Fruit fly (Drosophila melanogaster): ENCODE results near the gene CG17361.

The CG17361 gene

DNA sequence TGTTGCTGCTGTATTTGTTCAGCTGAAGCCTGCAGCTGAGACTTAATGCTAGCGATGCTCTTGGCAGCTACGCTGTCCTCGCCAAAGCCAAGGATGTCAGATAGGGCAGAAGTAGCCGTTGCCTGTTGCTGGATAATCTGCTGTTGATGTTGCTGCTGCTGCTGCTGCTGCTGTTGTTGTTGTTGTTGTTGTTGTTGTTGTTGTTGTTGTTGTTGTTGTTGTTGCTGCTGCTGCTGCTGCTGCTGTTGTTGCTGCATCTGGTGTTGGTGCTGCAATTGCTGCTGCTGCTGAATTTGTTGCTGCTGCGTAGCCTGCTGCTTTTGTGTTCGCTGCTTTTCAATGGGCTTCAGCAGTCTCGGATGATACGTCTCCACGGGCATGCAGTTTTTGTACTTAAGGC, 30.6 kb downstream of the CG17361 start:
- TF ChIP-seq Dfd (GFP tag; optimal IDR thresholded peaks at IDR 0.05): peak in 1 of 2 experiments; percentile 44
- no peak for TF ChIP-seq CG17912 (GFP tag; optimal IDR thresholded peaks at IDR 0.05)
- peak; percentile 64 for TF ChIP-seq CG4360 (GFP tag; IDR thresholded peaks at IDR 0.05)

DNA sequence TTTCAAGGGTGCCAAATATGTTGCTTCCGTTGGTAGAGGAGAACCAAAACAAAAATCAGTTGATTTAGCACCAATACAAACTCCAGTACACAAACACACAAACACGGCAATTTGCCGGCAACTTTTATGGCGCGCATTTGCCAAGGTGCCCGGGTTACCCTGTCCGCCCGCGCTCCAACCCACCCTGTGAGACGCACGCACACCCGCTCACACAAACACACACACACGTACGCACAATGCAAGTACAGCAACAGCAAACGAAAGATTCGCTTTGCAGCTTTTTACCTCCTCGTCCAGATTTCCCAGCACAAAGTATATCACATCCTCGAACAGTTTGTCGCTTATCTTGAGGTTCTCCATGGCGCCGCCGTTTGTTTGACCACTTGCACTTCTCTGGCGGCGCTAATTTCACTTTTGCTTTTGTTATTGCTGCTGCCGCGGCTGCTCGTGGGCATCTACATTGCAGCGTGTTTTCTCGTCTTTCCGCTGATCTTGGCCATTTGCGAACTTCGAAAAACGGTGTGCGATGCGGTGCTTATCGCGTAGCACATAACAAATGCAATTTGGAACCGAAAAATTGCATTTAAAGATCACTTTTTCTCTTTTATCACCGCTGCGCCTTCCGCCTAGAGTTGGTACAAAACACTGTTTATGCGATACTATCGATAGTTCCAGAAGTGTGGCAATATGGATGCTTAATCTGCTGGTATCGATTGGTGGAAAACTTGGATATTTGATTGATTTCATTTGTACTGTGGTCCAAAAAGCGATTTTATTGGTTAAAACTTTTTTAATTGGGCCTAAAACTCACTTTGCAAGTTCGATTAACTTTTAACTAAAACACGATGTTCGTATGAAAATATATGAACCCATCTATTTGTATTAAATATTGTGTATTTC, 31.7 kb downstream of the CG17361 start, which contains the start of gene Ptip:
Gene Ptip, minus strand, starts transcription at position 637 of the 900 bp plus-strand sequence.
- TF ChIP-seq chinmo (GFP tag; IDR thresholded peaks at IDR 0.05; ENCODE audit: partially characterized antibody) (peak; percentile 91), tna (GFP tag; IDR thresholded peaks at IDR 0.05; ENCODE audit: partially characterized antibody) (peak; percentile 89), Doc2 (GFP tag; IDR thresholded peaks at IDR 0.05) (no peak), NC2α (GFP tag; optimal IDR thresholded peaks at IDR 0.05) (no peak), stc (GFP tag; IDR thresholded peaks at IDR 0.05) (no peak; the same call in 1 of the 2 replicates), CG12769 (tag; optimal IDR thresholded peaks at IDR 0.05) (no peak), fru (optimal IDR thresholded peaks at IDR 0.05) (no peak), pb (GFP tag; optimal IDR thresholded peaks at IDR 0.05) (peak; percentile 17), CG13894 (tag; optimal IDR thresholded peaks at IDR 0.05) (no peak), gce (GFP tag; IDR thresholded peaks at IDR 0.05) (no peak), pita (GFP tag; optimal IDR thresholded peaks at IDR 0.05) (peak; percentile 65), CG13123 (GFP tag; optimal IDR thresholded peaks at IDR 0.05) (no peak), insv (GFP tag; optimal IDR thresholded peaks at IDR 0.05) (peak in 1 of 2 experiments; percentile 70), CG15073 (GFP tag; optimal IDR thresholded peaks at IDR 0.05) (no peak), CG10462 (GFP tag; optimal IDR thresholded peaks at IDR 0.05) (no peak), al (GFP tag; IDR thresholded peaks at IDR 0.05) (no peak), CG34422 (GFP tag; IDR thresholded peaks at IDR 0.05) (peak; percentile 99), sr (GFP tag; IDR thresholded peaks at IDR 0.05) (peak; percentile 62; the same call in 2 of the 3 replicates), CG8281 (tag; optimal IDR thresholded peaks at IDR 0.05) (no peak), run (tag; optimal IDR thresholded peaks at IDR 0.05) (no peak), crp (GFP tag; optimal IDR thresholded peaks at IDR 0.05) (no peak), chn (GFP tag; optimal IDR thresholded peaks at IDR 0.05) (peak; percentile 78), H2.0 (GFP tag; IDR thresholded peaks at IDR 0.05) (peak; percentile 39; the same call in 1 of the 2 replicates), MESR4 (GFP tag; optimal IDR thresholded peaks at IDR 0.05) (peak; percentile 59), tx (GFP tag; optimal IDR thresholded peaks at IDR 0.05) (no peak), CG15011 (GFP tag; optimal IDR thresholded peaks at IDR 0.05) (no peak), HHEX (GFP tag; optimal IDR thresholded peaks at IDR 0.05) (peak; percentile 48), Elba2 (GFP tag; optimal IDR thresholded peaks at IDR 0.05) (no peak), CG43689 (GFP tag; IDR thresholded peaks at IDR 0.05) (no peak), ase (GFP tag; IDR thresholded peaks at IDR 0.05) (0 out of 3 replicates have a peak, but pooled peaks have one; percentile 9), Hand (GFP tag; optimal IDR thresholded peaks at IDR 0.05) (no peak), YL-1 (GFP tag; optimal IDR thresholded peaks at IDR 0.05) (peak; percentile 75), schlank (tag; optimal IDR thresholded peaks at IDR 0.05) (peak; percentile 8), Gug (GFP tag; IDR thresholded peaks at IDR 0.05) (no peak; the same call in 3 of the 4 replicates), CG8388 (GFP tag; optimal IDR thresholded peaks at IDR 0.05) (no peak), tin (GFP tag; optimal IDR thresholded peaks at IDR 0.05) (no peak), ttk (GFP tag; IDR thresholded peaks at IDR 0.05) (no peak), D (optimal IDR thresholded peaks at IDR 0.05) (peak; percentile 40), D (GFP tag; optimal IDR thresholded peaks at IDR 0.05) (no peak), sna (GFP tag; IDR thresholded peaks at IDR 0.05; ENCODE audit: partially characterized antibody) (peak; percentile 90), CG34224 (GFP tag; IDR thresholded peaks at IDR 0.05; ENCODE audit: partially characterized antibody) (peak; percentile 91), hth (optimal IDR thresholded peaks at IDR 0.05) (no peak), CG30403 (GFP tag; optimal IDR thresholded peaks at IDR 0.05) (no peak), Sry-β (GFP tag; optimal IDR thresholded peaks at IDR 0.05) (no peak), zfh2 (GFP tag; optimal IDR thresholded peaks at IDR 0.05) (peak; percentile 47)
